Worm (Caenorhabditis elegans) whole organism, L3 larva: Measurements from ENCODE around the gene Y46H3A.5.

Source experiments
- R02D3.7 ChIP-seq: fragments of 150-350 bp; optimal IDR thresholded peaks from 2 replicates; lab custom pipeline; 2014; ENCODE audit warnings: missing biosample characterization, missing genetic modification characterization
- ZK546.5 ChIP-seq: sonication (generic microtip); optimal IDR thresholded peaks from 2 replicates; lab custom pipeline; 2017; ENCODE audit warnings: missing biosample characterization, missing genetic modification characterization
- aly-2 ChIP-seq: fragments of 150-350 bp; optimal IDR thresholded peaks from 2 replicates; lab custom pipeline; 2014; ENCODE audit warnings: missing biosample characterization, missing genetic modification characterization
- ama-1 ChIP-seq: fragments of 150-350 bp; optimal IDR thresholded peaks from 2 replicates; lab custom pipeline; 2018
- ceh-16 ChIP-seq: sonication (generic microtip); optimal IDR thresholded peaks from 2 replicates; lab custom pipeline; 2017; ENCODE audit warnings: missing biosample characterization, missing genetic modification characterization
- ceh-28 ChIP-seq: fragments of 150-350 bp; optimal IDR thresholded peaks from 2 replicates; lab custom pipeline; 2014; ENCODE audit warnings: missing biosample characterization, missing genetic modification reagents, missing genetic modification characterization
- ceh-82 ChIP-seq: fragments of 150-350 bp; optimal IDR thresholded peaks from 2 replicates; lab custom pipeline; 2014; ENCODE audit warnings: missing biosample characterization, missing genetic modification characterization
- ceh-9 ChIP-seq: sonication (generic microtip); optimal IDR thresholded peaks from 2 replicates; lab custom pipeline; 2018; ENCODE audit warnings: missing biosample characterization, missing genetic modification characterization
- daf-12 ChIP-seq: fragments of 150-350 bp; optimal IDR thresholded peaks from 2 replicates; lab custom pipeline; 2014; ENCODE audit warnings: missing biosample characterization, missing genetic modification reagents, missing genetic modification characterization
- egl-27 ChIP-seq: sonication (generic microtip); optimal IDR thresholded peaks from 4 replicates; lab custom pipeline; 2017; ENCODE audit warnings: missing biosample characterization, missing genetic modification reagents, missing genetic modification characterization
- egl-5 ChIP-seq: fragments of 150-350 bp; optimal IDR thresholded peaks from 2 replicates; lab custom pipeline; 2017; ENCODE audit warnings: missing biosample characterization, missing genetic modification reagents, missing genetic modification characterization, inconsistent platforms
- elt-1 ChIP-seq: fragments of 150-350 bp; optimal IDR thresholded peaks from 2 replicates; lab custom pipeline; 2014; ENCODE audit warnings: missing biosample characterization, missing genetic modification characterization
- elt-2 ChIP-seq: sonication (generic microtip); optimal IDR thresholded peaks from 2 replicates; lab custom pipeline; 2016; ENCODE audit warnings: missing genetic modification reagents, mild to moderate bottlenecking, missing genetic modification characterization, missing compliant biosample characterization
- elt-3 ChIP-seq, 3 experiments: fragments of 150-350 bp in 1 of 3; sonication (generic microtip) in 2 of 3; optimal IDR thresholded peaks; 2 replicates in 2 of 3; 4 replicates in 1 of 3; lab custom pipeline; 2014 to 2017; ENCODE audit warnings: missing biosample characterization in 3 of 3, missing genetic modification characterization in 3 of 3
- eor-1 ChIP-seq, 2 experiments: fragments of 150-350 bp; optimal IDR thresholded peaks; 2 replicates each; lab custom pipeline; 2014 to 2018; ENCODE audit warnings: missing biosample characterization in 2 of 2, missing genetic modification characterization in 2 of 2
- fkh-10 ChIP-seq: sonication (generic microtip); optimal IDR thresholded peaks from 2 replicates; lab custom pipeline; 2017; ENCODE audit warnings: missing biosample characterization, missing genetic modification reagents, missing genetic modification characterization
- fkh-2 ChIP-seq: fragments of 150-350 bp; optimal IDR thresholded peaks from 2 replicates; lab custom pipeline; 2014; ENCODE audit warnings: missing biosample characterization, missing genetic modification reagents, missing genetic modification characterization
- fos-1 ChIP-seq: fragments of 150-350 bp; optimal IDR thresholded peaks from 2 replicates; lab custom pipeline; 2014; ENCODE audit warnings: missing biosample characterization, missing genetic modification characterization
- hmg-11 ChIP-seq: sonication (generic microtip); optimal IDR thresholded peaks from 2 replicates; lab custom pipeline; 2016; ENCODE audit warnings: missing genetic modification characterization, missing compliant biosample characterization
- jun-1 ChIP-seq: fragments of 150-350 bp; optimal IDR thresholded peaks from 2 replicates; lab custom pipeline; 2014; ENCODE audit warnings: missing biosample characterization, missing genetic modification reagents, missing genetic modification characterization
- lin-15B ChIP-seq: fragments of 150-350 bp; optimal IDR thresholded peaks from 2 replicates; lab custom pipeline; 2014; ENCODE audit warnings: missing biosample characterization, missing genetic modification characterization
- lin-39 ChIP-seq: fragments of 150-350 bp; optimal IDR thresholded peaks from 2 replicates; lab custom pipeline; 2018; ENCODE audit warnings: missing biosample characterization, missing genetic modification reagents, missing genetic modification characterization
- lsy-12 ChIP-seq: sonication (generic microtip); optimal IDR thresholded peaks from 2 replicates; lab custom pipeline; 2016; ENCODE audit warnings: mild to moderate bottlenecking, missing genetic modification characterization, missing compliant biosample characterization
- mdl-1 ChIP-seq: fragments of 150-350 bp; optimal IDR thresholded peaks from 2 replicates; lab custom pipeline; 2014; ENCODE audit warnings: missing biosample characterization, missing genetic modification characterization
- mml-1 ChIP-seq: fragments of 150-350 bp; sonication (generic microtip); optimal IDR thresholded peaks from 3 replicates; lab custom pipeline; 2014; ENCODE audit warnings: missing biosample characterization, missing genetic modification characterization
- nfya-1 ChIP-seq: sonication (generic microtip); optimal IDR thresholded peaks from 2 replicates; lab custom pipeline; 2017; ENCODE audit warnings: missing genetic modification characterization, mild to moderate bottlenecking, missing compliant biosample characterization, antibody characterized with exemption, moderate library complexity; ENCODE audit not compliant: insufficient read depth
- nhr-11 ChIP-seq: fragments of 150-350 bp; optimal IDR thresholded peaks from 2 replicates; lab custom pipeline; 2014; ENCODE audit warnings: missing biosample characterization, missing genetic modification characterization
- nhr-12 ChIP-seq: fragments of 150-350 bp; optimal IDR thresholded peaks from 2 replicates; lab custom pipeline; 2014; ENCODE audit warnings: missing biosample characterization, missing genetic modification characterization
- nhr-23 ChIP-seq: fragments of 150-350 bp; optimal IDR thresholded peaks from 2 replicates; lab custom pipeline; 2014; ENCODE audit warnings: missing biosample characterization, missing genetic modification reagents, missing genetic modification characterization
- nhr-237 ChIP-seq: fragments of 150-350 bp; optimal IDR thresholded peaks from 2 replicates; lab custom pipeline; 2014; ENCODE audit warnings: missing biosample characterization, missing genetic modification characterization
- nhr-25 ChIP-seq: sonication (generic microtip); optimal IDR thresholded peaks from 2 replicates; lab custom pipeline; 2017; ENCODE audit warnings: missing biosample characterization, missing genetic modification characterization
- nhr-28 ChIP-seq: fragments of 150-350 bp; optimal IDR thresholded peaks from 2 replicates; lab custom pipeline; 2014; ENCODE audit warnings: missing biosample characterization, missing genetic modification characterization
- nhr-43 ChIP-seq: sonication (generic microtip); optimal IDR thresholded peaks from 2 replicates; lab custom pipeline; 2016; ENCODE audit warnings: mild to moderate bottlenecking, missing genetic modification characterization, missing compliant biosample characterization; ENCODE audit not compliant: poor library complexity, severe bottlenecking
- nhr-67 ChIP-seq: fragments of 150-350 bp; optimal IDR thresholded peaks from 2 replicates; lab custom pipeline; 2014; ENCODE audit warnings: missing biosample characterization, missing genetic modification characterization
- nhr-76 ChIP-seq: fragments of 150-350 bp; sonication (generic microtip); optimal IDR thresholded peaks from 5 replicates; lab custom pipeline; 2014; ENCODE audit warnings: missing biosample characterization, missing genetic modification characterization
- nhr-77 ChIP-seq: fragments of 150-350 bp; optimal IDR thresholded peaks from 2 replicates; lab custom pipeline; 2014; ENCODE audit warnings: missing biosample characterization, missing genetic modification characterization
- pha-4 ChIP-seq: fragments of 150-350 bp; optimal IDR thresholded peaks from 2 replicates; lab custom pipeline; 2014; ENCODE audit warnings: missing biosample characterization, missing genetic modification reagents, missing genetic modification characterization
- pqm-1 ChIP-seq: fragments of 150-350 bp; optimal IDR thresholded peaks from 2 replicates; lab custom pipeline; 2017; ENCODE audit warnings: missing biosample characterization, missing genetic modification characterization, inconsistent platforms
- sea-2 ChIP-seq: fragments of 150-350 bp; sonication (generic microtip); optimal IDR thresholded peaks from 4 replicates; lab custom pipeline; 2014; ENCODE audit warnings: missing biosample characterization, missing genetic modification reagents, missing genetic modification characterization
- skn-1 ChIP-seq: fragments of 150-350 bp; optimal IDR thresholded peaks from 2 replicates; lab custom pipeline; 2014; ENCODE audit warnings: missing biosample characterization, missing genetic modification characterization
- snpc-4 ChIP-seq: fragments of 150-350 bp; optimal IDR thresholded peaks from 2 replicates; lab custom pipeline; 2014; ENCODE audit warnings: missing biosample characterization, missing genetic modification characterization
- tbx-2 ChIP-seq: sonication (generic microtip); optimal IDR thresholded peaks from 2 replicates; lab custom pipeline; 2016; ENCODE audit warnings: mild to moderate bottlenecking, missing genetic modification characterization, missing compliant biosample characterization
- unc-39 ChIP-seq: sonication (generic microtip); optimal IDR thresholded peaks from 4 replicates; lab custom pipeline; 2017; ENCODE audit warnings: missing biosample characterization, missing genetic modification characterization
- unc-62 ChIP-seq: fragments of 150-350 bp; sonication (generic microtip); optimal IDR thresholded peaks from 4 replicates; lab custom pipeline; 2014; ENCODE audit warnings: missing biosample characterization, missing genetic modification reagents, missing genetic modification characterization
- zag-1 ChIP-seq: fragments of 150-350 bp; optimal IDR thresholded peaks from 2 replicates; lab custom pipeline; 2014; ENCODE audit warnings: missing biosample characterization, missing genetic modification characterization
- ztf-11 ChIP-seq: fragments of 150-350 bp; optimal IDR thresholded peaks from 2 replicates; lab custom pipeline; 2014; ENCODE audit warnings: missing biosample characterization, missing genetic modification characterization
- ztf-4 ChIP-seq: fragments of 150-350 bp; optimal IDR thresholded peaks from 2 replicates; lab custom pipeline; 2014; ENCODE audit warnings: missing biosample characterization, missing genetic modification characterization

The Y46H3A.5 gene

ce11 chrV:1789495-1789894 lies 25.2 kb downstream of the Y46H3A.5 start:
- TF ChIP-seq unc-62 (GFP tag; lab: Kevin White, UChicago) (no peak), nhr-77 (tag; lab: Kevin White, UChicago) (no peak), unc-39 (tag; lab: Kevin White, UChicago) (no peak), nhr-23 (peak; percentile 28), lin-39 (tag; lab: Kevin White, UChicago) (no peak), ceh-16 (tag; lab: Kevin White, UChicago) (no peak), ztf-11 (tag; lab: Kevin White, UChicago) (no peak), elt-1 (tag; lab: Kevin White, UChicago) (peak; percentile 11), skn-1 (tag; lab: Kevin White, UChicago) (no peak), nhr-11 (tag; lab: Kevin White, UChicago) (no peak), nhr-25 (tag; lab: Kevin White, UChicago) (peak; percentile 93), ama-1 (lab: Kevin White, UChicago) (no peak), mml-1 (tag; lab: Kevin White, UChicago) (no peak), fos-1 (tag; lab: Kevin White, UChicago) (no peak), elt-2 (tag; lab: Kevin White, UChicago) (no peak), nhr-28 (no peak), jun-1 (tag; lab: Kevin White, UChicago) (no peak), lsy-12 (tag; lab: Kevin White, UChicago) (no peak), snpc-4 (no peak), R02D3.7 (no peak), daf-12 (tag; lab: Kevin White, UChicago) (no peak), sea-2 (GFP tag; lab: Kevin White, UChicago) (no peak), zag-1 (tag; lab: Kevin White, UChicago) (no peak), aly-2 (tag; lab: Kevin White, UChicago) (no peak), pha-4 (no peak), elt-3 (tag; optimal IDR thresholded peaks at IDR 0.05; lab: Kevin White, UChicago) (peak in 1 of 3 experiments; percentile 16), fkh-10 (no peak), tbx-2 (tag; lab: Kevin White, UChicago) (peak; percentile 8), pqm-1 (tag; lab: Kevin White, UChicago) (no peak), ceh-28 (no peak), fkh-2 (tag; lab: Kevin White, UChicago) (no peak), nhr-43 (tag; lab: Kevin White, UChicago) (peak; percentile 92), ZK546.5 (no peak), nfya-1 (peak; percentile 24), ceh-82 (no peak), hmg-11 (tag; lab: Kevin White, UChicago) (no peak), nhr-12 (tag; lab: Kevin White, UChicago) (no peak), ztf-4 (tag; lab: Kevin White, UChicago) (no peak), lin-15B (no peak), nhr-67 (tag; lab: Kevin White, UChicago) (no peak), egl-5 (tag; lab: Kevin White, UChicago) (no peak), ceh-9 (no peak), egl-27 (tag; lab: Kevin White, UChicago) (no peak), eor-1 (tag; optimal IDR thresholded peaks at IDR 0.05; lab: Kevin White, UChicago) (no peak), nhr-237 (tag; lab: Kevin White, UChicago) (no peak), mdl-1 (no peak), nhr-76 (tag; lab: Kevin White, UChicago) (no peak)

DNA sequence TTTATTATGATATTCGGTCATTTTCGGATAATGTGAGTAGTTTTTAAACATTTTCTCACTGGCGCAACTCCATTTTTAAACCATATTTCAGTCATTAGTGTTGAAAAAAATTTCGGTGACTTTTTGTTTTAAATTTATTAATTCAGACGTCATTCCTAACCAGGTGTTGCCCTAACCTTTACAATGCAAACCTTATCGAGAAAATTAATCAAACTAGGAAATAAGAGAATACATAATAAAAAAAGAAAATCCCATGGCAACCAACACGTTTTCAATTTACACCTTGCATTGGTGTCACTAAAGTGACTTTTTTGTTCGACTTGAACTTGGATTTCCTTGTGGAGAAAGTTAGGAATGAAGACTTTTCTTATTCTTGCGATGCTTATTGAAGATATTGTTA lies 26.5 kb downstream of the Y46H3A.5 start, which contains the start of gene F36H9.2:
Gene F36H9.2 (plus strand): TSS at position 301 of the 400 bp plus-strand sequence.
- TF ChIP-seq ceh-9 = no peak
- TF ChIP-seq elt-3 (tag; optimal IDR thresholded peaks at IDR 0.05; lab: Kevin White, UChicago) = no peak
